Fruit fly (Drosophila melanogaster) whole organism, embryonic: Measurements from ENCODE around the gene Calr.

ENCODE experiments used
- Atf3 ChIP-seq: fragments of 200-800 bp; sonication (Bioruptor generic); optimal IDR thresholded peaks from 3 replicates; lab custom pipeline; 2016; ENCODE audit warnings: missing biosample characterization, missing genetic modification characterization
- BEAF-32 ChIP-seq: fragments of 200-800 bp; sonication (Bioruptor generic); optimal IDR thresholded peaks from 3 replicates; lab custom pipeline; 2017; ENCODE audit warnings: missing biosample characterization, missing genetic modification characterization, mild to moderate bottlenecking, moderate library complexity, missing genetic modification reagents
- CG10654 ChIP-seq: fragments of 200-800 bp; sonication (Bioruptor generic); optimal IDR thresholded peaks from 2 replicates; lab custom pipeline; 2016; ENCODE audit warnings: missing biosample characterization, missing genetic modification characterization
- CG11085 ChIP-seq: fragments of 200-800 bp; sonication (Bioruptor generic); IDR thresholded peaks from 2 replicates; pipeline ENCODE4 v1.3.6; 2022; ENCODE audit warnings: missing biosample characterization, missing genetic modification characterization
- CG1647 ChIP-seq: fragments of 200-800 bp; sonication (Bioruptor generic); optimal IDR thresholded peaks from 3 replicates; lab custom pipeline; 2016; ENCODE audit warnings: missing biosample characterization, missing genetic modification characterization
- CG16863 ChIP-seq: fragments of 200-800 bp; sonication (Bioruptor generic); optimal IDR thresholded peaks from 3 replicates; lab custom pipeline; 2016; ENCODE audit warnings: missing biosample characterization, missing genetic modification characterization
- CG17186 ChIP-seq: fragments of 200-800 bp; sonication (Bioruptor generic); optimal IDR thresholded peaks from 3 replicates; lab custom pipeline; 2017; ENCODE audit warnings: missing biosample characterization, missing genetic modification reagents, missing genetic modification characterization
- CG1832 ChIP-seq: fragments of 200-800 bp; sonication (Bioruptor generic); optimal IDR thresholded peaks from 2 replicates; lab custom pipeline; 2017; ENCODE audit warnings: missing biosample characterization, mild to moderate bottlenecking, missing genetic modification characterization, inconsistent platforms
- CG31365 ChIP-seq: fragments of 200-800 bp; sonication (Bioruptor generic); optimal IDR thresholded peaks from 2 replicates; lab custom pipeline; 2018; ENCODE audit warnings: missing biosample characterization, mild to moderate bottlenecking, missing genetic modification characterization
- CG3995 ChIP-seq: fragments of 200-800 bp; sonication (Bioruptor generic); optimal IDR thresholded peaks from 3 replicates; lab custom pipeline; 2016; ENCODE audit warnings: missing biosample characterization, missing genetic modification characterization
- CG43689 ChIP-seq: fragments of 200-800 bp; sonication (Bioruptor generic); IDR thresholded peaks from 2 replicates; pipeline ENCODE4 v1.3.6; 2022; ENCODE audit warnings: missing biosample characterization, missing genetic modification characterization
- CG4424 ChIP-seq: fragments of 200-800 bp; sonication (Bioruptor generic); optimal IDR thresholded peaks from 3 replicates; lab custom pipeline; 2016; ENCODE audit warnings: missing biosample characterization, missing genetic modification characterization
- CG6654 ChIP-seq: fragments of 200-800 bp; sonication (Bioruptor generic); optimal IDR thresholded peaks from 2 replicates; lab custom pipeline; 2017; ENCODE audit warnings: missing biosample characterization, mild to moderate bottlenecking, missing genetic modification characterization
- CG6689 ChIP-seq: fragments of 200-800 bp; sonication (Bioruptor generic); IDR thresholded peaks from 2 replicates; pipeline ENCODE4 v1.3.6; 2022; ENCODE audit warnings: missing biosample characterization, missing genetic modification characterization
- CG7786 ChIP-seq: fragments of 200-800 bp; sonication (Bioruptor generic); optimal IDR thresholded peaks from 2 replicates; lab custom pipeline; 2016; ENCODE audit warnings: missing biosample characterization, missing genetic modification characterization
- CG7839 ChIP-seq: fragments of 200-800 bp; sonication (Bioruptor generic); optimal IDR thresholded peaks from 3 replicates; lab custom pipeline; 2018; ENCODE audit warnings: missing biosample characterization, mild to moderate bottlenecking, missing genetic modification characterization, moderate library complexity
- CG8478 ChIP-seq: fragments of >200 bp; optimal IDR thresholded peaks from 2 replicates; lab custom pipeline; 2018
- CG8944 ChIP-seq: fragments of 200-800 bp; sonication (Bioruptor generic); optimal IDR thresholded peaks from 3 replicates; lab custom pipeline; 2016; ENCODE audit warnings: missing biosample characterization, missing genetic modification characterization
- CG9215 ChIP-seq: fragments of 200-800 bp; sonication (Bioruptor generic); IDR thresholded peaks from 2 replicates; pipeline ENCODE4 v1.3.6; 2022; ENCODE audit warnings: missing biosample characterization, missing genetic modification characterization
- CG9727 ChIP-seq: fragments of 200-800 bp; sonication (Bioruptor generic); optimal IDR thresholded peaks from 3 replicates; lab custom pipeline; 2017; ENCODE audit warnings: missing biosample characterization, mild to moderate bottlenecking, missing genetic modification characterization
- CG9932 ChIP-seq: fragments of 200-800 bp; sonication (Bioruptor generic); IDR thresholded peaks from 2 replicates; pipeline ENCODE4 v1.3.6; 2022; ENCODE audit warnings: missing biosample characterization, missing genetic modification characterization
- CTCF ChIP-seq: fragments of 200-800 bp; sonication (Bioruptor generic); optimal IDR thresholded peaks from 2 replicates; lab custom pipeline; 2017; ENCODE audit warnings: missing biosample characterization, mild to moderate bottlenecking, missing genetic modification characterization, moderate library complexity
- Dad ChIP-seq: fragments of 200-800 bp; sonication (Bioruptor generic); optimal IDR thresholded peaks from 3 replicates; lab custom pipeline; 2016; ENCODE audit warnings: missing biosample characterization, missing genetic modification characterization
- Deaf1 ChIP-seq: fragments of 200-800 bp; optimal IDR thresholded peaks from 3 replicates; lab custom pipeline; 2019; ENCODE audit warnings: missing biosample characterization, mild to moderate bottlenecking, missing genetic modification characterization, moderate library complexity
- Dref ChIP-seq: fragments of 200-800 bp; sonication (Bioruptor generic); IDR thresholded peaks from 2 replicates; pipeline ENCODE4 v1.3.6; 2022; ENCODE audit warnings: missing biosample characterization, missing genetic modification characterization
- Drgx ChIP-seq: fragments of 200-800 bp; sonication (Bioruptor generic); IDR thresholded peaks from 2 replicates; pipeline ENCODE4 v1.3.6; 2022; ENCODE audit warnings: missing biosample characterization, missing genetic modification characterization
- Fer1 ChIP-seq: fragments of 200-800 bp; sonication (Bioruptor generic); optimal IDR thresholded peaks from 2 replicates; lab custom pipeline; 2017; ENCODE audit warnings: missing biosample characterization, mild to moderate bottlenecking, missing genetic modification characterization
- Fer2 ChIP-seq: fragments of 200-800 bp; sonication (Bioruptor generic); optimal IDR thresholded peaks from 2 replicates; lab custom pipeline; 2018; ENCODE audit warnings: missing biosample characterization, mild to moderate bottlenecking, missing genetic modification characterization, moderate library complexity
- Nf-YC ChIP-seq: fragments of 200-800 bp; optimal IDR thresholded peaks from 3 replicates; lab custom pipeline; 2019; ENCODE audit warnings: missing biosample characterization, mild to moderate bottlenecking, missing genetic modification characterization, moderate library complexity
- Poxn ChIP-seq: fragments of 200-800 bp; sonication (Bioruptor generic); IDR thresholded peaks from 2 replicates; pipeline ENCODE4 v1.3.6; 2022; ENCODE audit warnings: missing biosample characterization, missing genetic modification characterization
- TFAM ChIP-seq: fragments of 200-800 bp; sonication (Bioruptor generic); optimal IDR thresholded peaks from 2 replicates; lab custom pipeline; 2017; ENCODE audit warnings: missing biosample characterization, missing genetic modification characterization, inconsistent platforms
- YL-1 ChIP-seq: fragments of 200-800 bp; sonication (Bioruptor generic); optimal IDR thresholded peaks from 3 replicates; lab custom pipeline; 2017; ENCODE audit warnings: missing biosample characterization, mild to moderate bottlenecking, missing genetic modification characterization
- az2 ChIP-seq: fragments of 200-800 bp; sonication (Bioruptor generic); optimal IDR thresholded peaks from 3 replicates; lab custom pipeline; 2016; ENCODE audit warnings: missing biosample characterization, missing genetic modification characterization
- crc ChIP-seq: fragments of 200-800 bp; sonication (Bioruptor generic); optimal IDR thresholded peaks from 2 replicates; lab custom pipeline; 2016; ENCODE audit warnings: missing biosample characterization, missing genetic modification characterization
- emc ChIP-seq: fragments of 200-800 bp; sonication (Bioruptor generic); optimal IDR thresholded peaks from 2 replicates; lab custom pipeline; 2016; ENCODE audit warnings: missing biosample characterization, missing genetic modification characterization
- ewg ChIP-seq: fragments of 200-800 bp; sonication (Bioruptor generic); optimal IDR thresholded peaks from 3 replicates; lab custom pipeline; 2017; ENCODE audit warnings: mild to moderate bottlenecking, missing biosample characterization, missing genetic modification reagents, missing genetic modification characterization
- eyg ChIP-seq: fragments of 200-800 bp; sonication (Bioruptor generic); optimal IDR thresholded peaks from 3 replicates; lab custom pipeline; 2016; ENCODE audit warnings: missing biosample characterization, missing genetic modification characterization
- fd96Cb ChIP-seq: fragments of 200-800 bp; sonication (Bioruptor generic); optimal IDR thresholded peaks from 2 replicates; lab custom pipeline; 2018; ENCODE audit warnings: missing biosample characterization, mild to moderate bottlenecking, missing genetic modification characterization, moderate library complexity
- gcm ChIP-seq: fragments of 200-800 bp; sonication (Bioruptor generic); optimal IDR thresholded peaks from 2 replicates; lab custom pipeline; 2019; ENCODE audit warnings: missing biosample characterization, mild to moderate bottlenecking, missing genetic modification characterization, moderate library complexity
- gro ChIP-seq: fragments of 200-800 bp; sonication (Bioruptor generic); optimal IDR thresholded peaks from 2 replicates; lab custom pipeline; 2016; ENCODE audit warnings: missing biosample characterization, missing genetic modification characterization
- hkb ChIP-seq, 2 experiments: fragments of 200-800 bp in 1 of 2; fragments of >200 bp in 1 of 2; sonication (Bioruptor generic) in 1 of 2; IDR thresholded peaks in 1 of 2; optimal IDR thresholded peaks in 1 of 2; 2 replicates each; pipeline versions ENCODE4 v1.3.6 to Lab custom; 2017 to 2022; ENCODE audit warnings: missing biosample characterization in 1 of 2, missing genetic modification characterization in 1 of 2
- jigr1 ChIP-seq: fragments of 200-800 bp; sonication (Bioruptor generic); IDR thresholded peaks from 3 replicates; pipeline ENCODE4 v1.3.6; 2022; ENCODE audit warnings: missing biosample characterization, missing genetic modification characterization
- lab ChIP-seq: fragments of 200-800 bp; sonication (Bioruptor generic); optimal IDR thresholded peaks from 3 replicates; lab custom pipeline; 2017; ENCODE audit warnings: missing biosample characterization, missing genetic modification characterization, mild to moderate bottlenecking, moderate library complexity, missing genetic modification reagents
- mirr ChIP-seq: fragments of 200-800 bp; sonication (Bioruptor generic); optimal IDR thresholded peaks from 3 replicates; lab custom pipeline; 2018; ENCODE audit warnings: missing biosample characterization, mild to moderate bottlenecking, missing genetic modification characterization
- mld ChIP-seq: fragments of 200-800 bp; sonication (Bioruptor generic); IDR thresholded peaks from 3 replicates; pipeline ENCODE4 v1.3.6; 2022; ENCODE audit warnings: missing biosample characterization, missing genetic modification characterization; ENCODE audit not compliant: partially characterized antibody
- oc ChIP-seq: fragments of 200-800 bp; sonication (Bioruptor generic); optimal IDR thresholded peaks from 2 replicates; lab custom pipeline; 2018; ENCODE audit warnings: missing biosample characterization, mild to moderate bottlenecking, missing genetic modification characterization, moderate library complexity
- pfk ChIP-seq: fragments of 200-800 bp; sonication (Bioruptor generic); optimal IDR thresholded peaks from 2 replicates; lab custom pipeline; 2018; ENCODE audit warnings: missing biosample characterization, mild to moderate bottlenecking, missing genetic modification characterization, moderate library complexity
- sd ChIP-seq: fragments of 200-800 bp; sonication (Bioruptor generic); optimal IDR thresholded peaks from 3 replicates; lab custom pipeline; 2018; ENCODE audit warnings: missing biosample characterization, mild to moderate bottlenecking, missing genetic modification characterization, moderate library complexity
- seq ChIP-seq: fragments of 200-800 bp; sonication (Bioruptor generic); IDR thresholded peaks from 2 replicates; pipeline ENCODE4 v1.3.6; 2022; ENCODE audit warnings: missing biosample characterization, missing genetic modification characterization
- ssp ChIP-seq: fragments of 200-800 bp; sonication (Bioruptor generic); IDR thresholded peaks from 2 replicates; pipeline ENCODE4 v1.3.6; 2022; ENCODE audit warnings: missing biosample characterization, missing genetic modification characterization
- z ChIP-seq: fragments of 200-800 bp; sonication (Bioruptor generic); IDR thresholded peaks from 3 replicates; pipeline ENCODE4 v1.3.6; 2022; ENCODE audit warnings: missing biosample characterization, missing genetic modification characterization
- zen2 ChIP-seq: fragments of 200-800 bp; sonication (Bioruptor generic); IDR thresholded peaks from 3 replicates; pipeline ENCODE4 v1.3.6; 2022; ENCODE audit warnings: missing biosample characterization, missing genetic modification characterization; ENCODE audit not compliant: partially characterized antibody

Calr gene

DNA sequence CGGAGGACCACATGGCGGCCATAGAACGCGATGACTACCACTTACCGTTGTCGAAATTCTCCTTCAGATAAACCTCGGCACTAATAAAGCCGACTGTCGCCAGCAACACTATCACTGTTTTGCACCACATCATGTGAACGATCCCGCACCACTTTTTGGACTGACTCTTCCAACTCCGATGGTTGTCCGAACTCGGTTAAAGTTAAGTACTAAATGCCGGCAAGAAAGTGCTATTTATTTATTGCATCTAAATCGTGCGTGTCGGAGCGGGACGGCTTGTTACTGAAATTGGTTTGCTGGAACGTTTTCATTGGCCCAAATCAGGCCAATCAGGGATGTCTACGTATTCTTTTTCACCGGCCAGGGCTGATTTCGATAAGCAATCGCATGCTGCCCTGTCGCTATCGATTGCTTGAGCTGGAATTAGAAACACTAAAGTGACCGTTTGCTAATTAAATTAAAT is at the start of gene Calr (continued):
- TF ChIP-seq jigr1 (GFP tag; lab: Robert Waterston, UW) (no peak), CG8478 (lab: Kevin White, UChicago) (no peak), CG4424 (peak; percentile 4), zen2 (GFP tag; lab: Robert Waterston, UW) (no peak), crc (GFP tag; lab: Kevin White, UChicago) (no peak), CTCF (GFP tag; lab: Kevin White, UChicago) (peak; percentile 41), CG11085 (GFP tag; lab: Robert Waterston, UW) (no peak), CG8944 (no peak), CG1832 (GFP tag; lab: Kevin White, UChicago) (peak; percentile 73), CG7786 (GFP tag; lab: Kevin White, UChicago) (no peak), CG9215 (GFP tag; lab: Robert Waterston, UW) (no peak), CG7839 (tag; lab: Kevin White, UChicago) (no peak), mld (no peak), hkb (optimal IDR thresholded peaks at IDR 0.05; lab: Kevin White, UChicago) (no peak), hkb (GFP tag; IDR thresholded peaks at IDR 0.05; lab: Robert Waterston, UW) (no peak), Poxn (GFP tag; lab: Robert Waterston, UW) (no peak), CG9932 (GFP tag; lab: Robert Waterston, UW) (no peak), Atf3 (GFP tag; lab: Kevin White, UChicago) (no peak), eyg (GFP tag; lab: Kevin White, UChicago) (peak; percentile 49), CG6654 (GFP tag; lab: Kevin White, UChicago) (no peak), CG17186 (GFP tag; lab: Kevin White, UChicago) (no peak), CG31365 (peak; percentile 43), CG3995 (GFP tag; lab: Kevin White, UChicago) (peak; percentile 32), Dad (GFP tag; lab: Kevin White, UChicago) (peak; percentile 3), mirr (GFP tag; lab: Kevin White, UChicago) (peak; percentile 77), Deaf1 (tag; lab: Kevin White, UChicago) (peak; percentile 83), Fer2 (tag; lab: Kevin White, UChicago) (no peak), ssp (GFP tag; lab: Robert Waterston, UW) (no peak), sd (peak; percentile 64), gcm (peak; percentile 62), seq (GFP tag; lab: Robert Waterston, UW) (no peak), BEAF-32 (GFP tag; lab: Kevin White, UChicago) (peak; percentile 78), TFAM (GFP tag; lab: Kevin White, UChicago) (no peak), YL-1 (GFP tag; lab: Kevin White, UChicago) (peak; percentile 74), CG6689 (no peak), Dref (GFP tag; lab: Robert Waterston, UW) (no peak), Fer1 (peak; percentile 72), Nf-YC (peak; percentile 100), oc (tag; lab: Kevin White, UChicago) (peak; percentile 67), z (GFP tag; lab: Robert Waterston, UW) (no peak), CG9727 (peak; percentile 57), emc (GFP tag; lab: Kevin White, UChicago) (no peak), CG16863 (GFP tag; lab: Kevin White, UChicago) (peak; percentile 46), gro (GFP tag; lab: Kevin White, UChicago) (peak; percentile 53), CG43689 (no peak), CG10654 (no peak), fd96Cb (tag; lab: Kevin White, UChicago) (no peak), lab (GFP tag; lab: Kevin White, UChicago) (peak; percentile 71), pfk (GFP tag; lab: Kevin White, UChicago) (peak; percentile 64), CG1647 (GFP tag; lab: Kevin White, UChicago) (peak; percentile 45), Drgx (GFP tag; lab: Robert Waterston, UW) (no peak), ewg (GFP tag; lab: Kevin White, UChicago) (no peak), az2 (GFP tag; lab: Kevin White, UChicago) (no peak)
